Fruit fly (Drosophila melanogaster) whole organism, embryonic: ENCODE data around the gene PGAP1.
A peak's percentile ranks its signal among the peaks of the same experiment; 100 is the strongest.

Experiments
- Asciz ChIP-seq: fragments of 200-800 bp; sonication (Bioruptor generic); optimal IDR thresholded peaks from 2 replicates; lab custom pipeline; 2017; ENCODE audit warnings: missing biosample characterization, mild to moderate bottlenecking, missing genetic modification characterization, missing genetic modification reagents
- Atf3 ChIP-seq: fragments of 200-800 bp; sonication (Bioruptor generic); optimal IDR thresholded peaks from 3 replicates; lab custom pipeline; 2016; ENCODE audit warnings: missing biosample characterization, missing genetic modification characterization
- B-H1 ChIP-seq: fragments of 200-800 bp; sonication (Bioruptor generic); IDR thresholded peaks from 3 replicates; pipeline ENCODE4 v1.3.6; 2022; ENCODE audit warnings: missing biosample characterization, missing genetic modification characterization
- CG12744 ChIP-seq: fragments of 200-800 bp; sonication (Bioruptor generic); optimal IDR thresholded peaks from 2 replicates; lab custom pipeline; 2016; ENCODE audit warnings: missing biosample characterization, missing genetic modification characterization
- CG13287 ChIP-seq: fragments of 200-800 bp; sonication (Bioruptor generic); IDR thresholded peaks from 2 replicates; pipeline ENCODE4 v1.3.6; 2022; ENCODE audit warnings: missing biosample characterization, missing genetic modification characterization; ENCODE audit not compliant: partially characterized antibody
- CG15269 ChIP-seq: fragments of 200-800 bp; sonication (Bioruptor generic); optimal IDR thresholded peaks from 2 replicates; lab custom pipeline; 2018; ENCODE audit warnings: missing biosample characterization, mild to moderate bottlenecking, missing genetic modification characterization, moderate library complexity
- CG17361 ChIP-seq: fragments of 200-800 bp; sonication (Bioruptor generic); IDR thresholded peaks from 3 replicates; pipeline ENCODE4 v1.3.6; 2022; ENCODE audit warnings: missing biosample characterization, missing genetic modification characterization
- CG17612 ChIP-seq: fragments of 200-800 bp; sonication (Bioruptor generic); IDR thresholded peaks from 2 replicates; pipeline ENCODE4 v1.3.6; 2022; ENCODE audit warnings: missing biosample characterization, missing genetic modification characterization
- CG18262 ChIP-seq: fragments of 200-800 bp; optimal IDR thresholded peaks from 3 replicates; lab custom pipeline; 2019; ENCODE audit warnings: missing biosample characterization, mild to moderate bottlenecking, missing genetic modification characterization, moderate library complexity
- CG33213 ChIP-seq: fragments of 200-800 bp; sonication (Bioruptor generic); optimal IDR thresholded peaks from 3 replicates; lab custom pipeline; 2016; ENCODE audit warnings: missing biosample characterization, missing genetic modification characterization
- CG3407 ChIP-seq: fragments of 200-800 bp; sonication (Bioruptor generic); optimal IDR thresholded peaks from 2 replicates; lab custom pipeline; 2018; ENCODE audit warnings: missing biosample characterization, mild to moderate bottlenecking, missing genetic modification characterization
- CG3995 ChIP-seq: fragments of 200-800 bp; sonication (Bioruptor generic); optimal IDR thresholded peaks from 3 replicates; lab custom pipeline; 2016; ENCODE audit warnings: missing biosample characterization, missing genetic modification characterization
- CG4820 ChIP-seq: fragments of 200-800 bp; sonication (Bioruptor generic); optimal IDR thresholded peaks from 3 replicates; lab custom pipeline; 2016; ENCODE audit warnings: missing biosample characterization, missing genetic modification characterization
- CG4854 ChIP-seq: fragments of 200-800 bp; sonication (Bioruptor generic); optimal IDR thresholded peaks from 2 replicates; lab custom pipeline; 2016; ENCODE audit warnings: missing biosample characterization, missing genetic modification characterization, inconsistent platforms
- CG6175 ChIP-seq: fragments of 200-800 bp; sonication (Bioruptor generic); IDR thresholded peaks from 3 replicates; pipeline ENCODE4 v1.3.6; 2022; ENCODE audit warnings: missing biosample characterization, missing genetic modification characterization
- CG6254 ChIP-seq: fragments of 200-800 bp; sonication (Bioruptor generic); optimal IDR thresholded peaks from 3 replicates; lab custom pipeline; 2017; ENCODE audit warnings: mild to moderate bottlenecking, missing biosample characterization, missing genetic modification reagents, missing genetic modification characterization
- CG6791 ChIP-seq: fragments of 200-800 bp; sonication (Bioruptor generic); IDR thresholded peaks from 3 replicates; pipeline ENCODE4 v1.3.6; 2022; ENCODE audit warnings: missing biosample characterization, missing genetic modification characterization; ENCODE audit not compliant: partially characterized antibody
- CG8290 ChIP-seq, 3 experiments: fragments of 200-800 bp; sonication (Bioruptor generic); optimal IDR thresholded peaks; 2 replicates each; lab custom pipeline; 2016 to 2019; ENCODE audit warnings: missing biosample characterization in 3 of 3, missing genetic modification characterization in 3 of 3, mild to moderate bottlenecking in 2 of 3, moderate library complexity in 1 of 3
- CG8388 ChIP-seq: fragments of 200-800 bp; sonication (Bioruptor generic); optimal IDR thresholded peaks from 2 replicates; lab custom pipeline; 2019; ENCODE audit warnings: missing biosample characterization, mild to moderate bottlenecking, missing genetic modification characterization, moderate library complexity
- CG9215 ChIP-seq: fragments of 200-800 bp; sonication (Bioruptor generic); IDR thresholded peaks from 2 replicates; pipeline ENCODE4 v1.3.6; 2022; ENCODE audit warnings: missing biosample characterization, missing genetic modification characterization
- CG9437 ChIP-seq: fragments of 200-800 bp; sonication (Bioruptor generic); optimal IDR thresholded peaks from 2 replicates; lab custom pipeline; 2018; ENCODE audit warnings: missing biosample characterization, mild to moderate bottlenecking, missing genetic modification characterization
- Dp ChIP-seq: fragments of 200-800 bp; sonication (Bioruptor generic); optimal IDR thresholded peaks from 2 replicates; lab custom pipeline; 2018; ENCODE audit warnings: missing biosample characterization, mild to moderate bottlenecking, missing genetic modification characterization, moderate library complexity
- GATAe ChIP-seq: fragments of 200-800 bp; sonication (Bioruptor generic); conservative IDR thresholded peaks from 2 replicates; pipeline ENCODE4 v1.3.6; 2022; ENCODE audit warnings: missing biosample characterization, missing genetic modification characterization
- HHEX ChIP-seq: fragments of 200-800 bp; sonication (Bioruptor generic); optimal IDR thresholded peaks from 3 replicates; lab custom pipeline; 2017; ENCODE audit warnings: missing biosample characterization, mild to moderate bottlenecking, missing genetic modification characterization, missing genetic modification reagents
- Mad ChIP-seq: fragments of 200-800 bp; sonication (Bioruptor generic); optimal IDR thresholded peaks from 2 replicates; lab custom pipeline; 2016; ENCODE audit warnings: missing biosample characterization, missing genetic modification characterization
- Mes4 ChIP-seq: fragments of 200-800 bp; sonication (Bioruptor generic); optimal IDR thresholded peaks from 2 replicates; lab custom pipeline; 2016; ENCODE audit warnings: missing biosample characterization, missing genetic modification characterization
- Sox100B ChIP-seq: fragments of 200-800 bp; sonication (Bioruptor generic); optimal IDR thresholded peaks from 3 replicates; lab custom pipeline; 2018; ENCODE audit warnings: missing biosample characterization, mild to moderate bottlenecking, missing genetic modification characterization
- Xbp1 ChIP-seq: fragments of 200-800 bp; sonication (Bioruptor generic); optimal IDR thresholded peaks from 3 replicates; lab custom pipeline; 2016; ENCODE audit warnings: missing biosample characterization, mild to moderate bottlenecking, missing genetic modification characterization
- Xrp1 ChIP-seq: fragments of 200-800 bp; sonication (Bioruptor generic); IDR thresholded peaks from 2 replicates; pipeline ENCODE4 v1.3.6; 2022; ENCODE audit warnings: missing biosample characterization, missing genetic modification characterization
- aop ChIP-seq: fragments of 200-800 bp; sonication (Bioruptor generic); IDR thresholded peaks from 2 replicates; pipeline ENCODE4 v1.3.6; 2022; ENCODE audit warnings: missing biosample characterization, missing genetic modification characterization
- bab2 ChIP-seq: fragments of 200-800 bp; sonication (Bioruptor generic); optimal IDR thresholded peaks from 2 replicates; lab custom pipeline; 2016; ENCODE audit warnings: missing biosample characterization, missing genetic modification characterization
- bbx ChIP-seq: fragments of 200-800 bp; sonication (Bioruptor generic); IDR thresholded peaks from 2 replicates; pipeline ENCODE4 v1.3.6; 2022; ENCODE audit warnings: missing biosample characterization, missing genetic modification characterization; ENCODE audit not compliant: partially characterized antibody
- dpn ChIP-seq, 2 experiments: fragments of 200-800 bp; sonication (Bioruptor generic); optimal IDR thresholded peaks; 3 replicates each; lab custom pipeline; 2016; ENCODE audit warnings: missing biosample characterization in 2 of 2, missing genetic modification characterization in 2 of 2
- grau ChIP-seq: fragments of 200-800 bp; optimal IDR thresholded peaks from 3 replicates; lab custom pipeline; 2019; ENCODE audit warnings: missing biosample characterization, mild to moderate bottlenecking, missing genetic modification characterization, moderate library complexity
- gsb ChIP-seq: fragments of 200-800 bp; sonication (Bioruptor generic); IDR thresholded peaks from 2 replicates; pipeline ENCODE4 v1.3.6; 2022; ENCODE audit warnings: missing biosample characterization, missing genetic modification characterization
- h ChIP-seq: fragments of >200 bp; optimal IDR thresholded peaks from 2 replicates; lab custom pipeline; 2017
- her ChIP-seq: fragments of 200-800 bp; sonication (Bioruptor generic); optimal IDR thresholded peaks from 2 replicates; lab custom pipeline; 2016; ENCODE audit warnings: missing biosample characterization, missing genetic modification characterization
- jigr1 ChIP-seq: fragments of 200-800 bp; sonication (Bioruptor generic); IDR thresholded peaks from 3 replicates; pipeline ENCODE4 v1.3.6; 2022; ENCODE audit warnings: missing biosample characterization, missing genetic modification characterization
- klu ChIP-seq: fragments of 200-800 bp; sonication (Bioruptor generic); IDR thresholded peaks from 2 replicates; pipeline ENCODE4 v1.3.6; 2022; ENCODE audit warnings: missing biosample characterization, missing genetic modification characterization
- lab ChIP-seq: fragments of 200-800 bp; sonication (Bioruptor generic); optimal IDR thresholded peaks from 3 replicates; lab custom pipeline; 2017; ENCODE audit warnings: missing biosample characterization, missing genetic modification characterization, mild to moderate bottlenecking, moderate library complexity, missing genetic modification reagents
- lmd ChIP-seq: fragments of 200-800 bp; sonication (Bioruptor generic); IDR thresholded peaks from 2 replicates; pipeline ENCODE4 v1.3.6; 2022; ENCODE audit warnings: missing biosample characterization, missing genetic modification characterization
- run ChIP-seq: fragments of 200-800 bp; sonication (Bioruptor generic); optimal IDR thresholded peaks from 3 replicates; lab custom pipeline; 2018; ENCODE audit warnings: missing biosample characterization, mild to moderate bottlenecking, missing genetic modification characterization
- scrt ChIP-seq: fragments of 200-800 bp; sonication (Bioruptor generic); optimal IDR thresholded peaks from 2 replicates; lab custom pipeline; 2018; ENCODE audit warnings: missing biosample characterization, mild to moderate bottlenecking, missing genetic modification characterization, moderate library complexity
- sens-2 ChIP-seq: fragments of 200-800 bp; sonication (Bioruptor generic); IDR thresholded peaks from 2 replicates; pipeline ENCODE4 v1.3.6; 2022; ENCODE audit warnings: missing biosample characterization, missing genetic modification characterization
- sob ChIP-seq: fragments of 200-800 bp; sonication (Bioruptor generic); IDR thresholded peaks from 2 replicates; pipeline ENCODE4 v1.3.6; 2022; ENCODE audit warnings: missing biosample characterization, missing genetic modification characterization
- tap ChIP-seq: fragments of 200-800 bp; optimal IDR thresholded peaks from 3 replicates; lab custom pipeline; 2019; ENCODE audit warnings: missing biosample characterization, mild to moderate bottlenecking, missing genetic modification characterization, moderate library complexity
- unc-4 ChIP-seq: fragments of 200-800 bp; sonication (Bioruptor generic); IDR thresholded peaks from 2 replicates; pipeline ENCODE4 v1.3.6; 2022; ENCODE audit warnings: missing biosample characterization, missing genetic modification characterization; ENCODE audit not compliant: partially characterized antibody
- wdn ChIP-seq: fragments of 200-800 bp; sonication (Bioruptor generic); IDR thresholded peaks from 2 replicates; pipeline ENCODE4 v1.3.6; 2022; ENCODE audit warnings: missing biosample characterization, missing genetic modification characterization
- z ChIP-seq: fragments of 200-800 bp; sonication (Bioruptor generic); IDR thresholded peaks from 3 replicates; pipeline ENCODE4 v1.3.6; 2022; ENCODE audit warnings: missing biosample characterization, missing genetic modification characterization

The PGAP1 gene

dm6 chrX:5679079-5679932 is 10.0 kb downstream of the PGAP1 start (continued):
- TF ChIP-seq CG4854 (no peak), CG9215 (no peak), lmd (0 out of 2 replicates have a peak, but pooled peaks have one; percentile 28), Sox100B (no peak), CG9437 (peak; percentile 35), aop (GFP tag; lab: Robert Waterston, UW) (no peak), CG8290 (GFP tag; optimal IDR thresholded peaks at IDR 0.05; lab: Kevin White, UChicago) (peak; percentile 5), CG8290 (tag; optimal IDR thresholded peaks at IDR 0.05; lab: Kevin White, UChicago) (no peak), wdn (GFP tag; lab: Robert Waterston, UW) (no peak), CG4820 (GFP tag; lab: Kevin White, UChicago) (peak; percentile 50), CG6175 (GFP tag; lab: Robert Waterston, UW) (no peak), CG17612 (no peak), sob (GFP tag; lab: Robert Waterston, UW) (no peak), CG6791 (no peak), Asciz (GFP tag; lab: Kevin White, UChicago) (peak; percentile 47), CG13287 (GFP tag; lab: Robert Waterston, UW) (no peak), bbx (no peak), CG15269 (tag; lab: Kevin White, UChicago) (no peak), grau (tag; lab: Kevin White, UChicago) (peak; percentile 38), B-H1 (0 out of 3 replicates have a peak, but pooled peaks have one; percentile 20), Atf3 (peak; percentile 29), gsb (GFP tag; lab: Robert Waterston, UW) (no peak), CG3407 (GFP tag; lab: Kevin White, UChicago) (peak; percentile 46), Xbp1 (GFP tag; lab: Kevin White, UChicago) (peak; percentile 44), Xrp1 (GFP tag; lab: Robert Waterston, UW) (peak; percentile 76), Dp (no peak), bab2 (GFP tag; lab: Kevin White, UChicago) (peak; percentile 21), scrt (GFP tag; lab: Kevin White, UChicago) (no peak), lab (GFP tag; lab: Kevin White, UChicago) (no peak), CG33213 (peak; percentile 17), CG12744 (GFP tag; lab: Kevin White, UChicago) (no peak), her (GFP tag; lab: Kevin White, UChicago) (peak; percentile 36), Mes4 (GFP tag; lab: Kevin White, UChicago) (peak; percentile 40), jigr1 (no peak), CG17361 (0 out of 3 replicates have a peak, but pooled peaks have one; percentile 50), h (lab: Kevin White, UChicago) (no peak), unc-4 (no peak), tap (tag; lab: Kevin White, UChicago) (no peak), CG18262 (tag; lab: Kevin White, UChicago) (peak; percentile 73), run (no peak), Mad (GFP tag; lab: Kevin White, UChicago) (peak; percentile 9), GATAe (no peak), CG8388 (GFP tag; lab: Kevin White, UChicago) (peak; percentile 62), CG6254 (peak; percentile 37), CG3995 (GFP tag; lab: Kevin White, UChicago) (no peak), klu (GFP tag; lab: Robert Waterston, UW) (no peak), dpn (GFP tag; optimal IDR thresholded peaks at IDR 0.05; lab: Kevin White, UChicago) (peak; percentile 48 to 49), sens-2 (GFP tag; lab: Robert Waterston, UW) (no peak), HHEX (GFP tag; lab: Kevin White, UChicago) (no peak), z (GFP tag; lab: Robert Waterston, UW) (no peak)
